Fruit fly (Drosophila melanogaster): ENCODE measurements around the gene CG15386.

CG15386 gene

DNA sequence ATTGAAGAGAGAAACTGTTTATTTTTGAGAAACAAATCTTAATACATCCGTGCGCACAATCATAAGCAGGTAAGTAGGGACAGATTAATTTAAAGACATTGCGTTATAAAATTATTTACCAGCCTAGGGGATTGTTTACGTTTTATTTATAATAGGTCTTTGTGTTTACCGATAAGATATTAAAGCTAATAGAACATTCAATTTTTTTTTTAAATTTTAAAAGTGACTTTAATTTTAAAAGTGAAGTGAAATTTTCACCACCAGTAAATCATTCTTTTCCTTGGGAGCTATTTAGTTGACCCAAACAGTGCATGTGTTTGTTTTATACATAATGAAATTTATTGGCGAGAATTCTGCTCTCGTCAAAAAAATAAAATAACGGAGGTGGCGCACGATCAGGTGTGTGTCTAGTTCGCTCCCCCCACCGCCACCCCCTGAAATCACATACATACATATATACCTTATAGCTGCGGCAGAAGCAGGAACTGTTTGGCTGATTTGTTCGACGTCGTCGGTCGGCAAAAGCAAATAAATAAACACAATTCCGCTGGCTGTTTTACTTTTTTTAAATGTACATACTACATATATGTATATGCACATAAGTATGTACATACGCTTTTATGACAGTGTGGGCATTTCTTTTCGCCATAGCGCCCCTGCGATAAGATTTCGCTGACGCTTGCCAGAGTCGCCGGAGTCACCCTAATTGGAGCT is 41.0 kb downstream of the CG15386 start (continued):
- TF ChIP-seq wdn (GFP tag; IDR thresholded peaks at IDR 0.05) (peak; percentile 43; the same call in 1 of the 2 replicates), B-H1 (GFP tag; IDR thresholded peaks at IDR 0.05) (no peak), CG14710 (tag; optimal IDR thresholded peaks at IDR 0.05) (no peak), usp (GFP tag; optimal IDR thresholded peaks at IDR 0.05) (no peak), BEAF-32 (GFP tag; optimal IDR thresholded peaks at IDR 0.05) (no peak), CG18764 (GFP tag; optimal IDR thresholded peaks at IDR 0.05) (no peak), CG1529 (GFP tag; optimal IDR thresholded peaks at IDR 0.05) (no peak), gcm (GFP tag; optimal IDR thresholded peaks at IDR 0.05) (no peak), Lim3 (GFP tag; IDR thresholded peaks at IDR 0.05) (no peak), mirr (GFP tag; optimal IDR thresholded peaks at IDR 0.05) (no peak), gem (tag; optimal IDR thresholded peaks at IDR 0.05) (peak; percentile 79), CG33213 (GFP tag; optimal IDR thresholded peaks at IDR 0.05) (no peak), jing (GFP tag; optimal IDR thresholded peaks at IDR 0.05) (no peak), CG12219 (GFP tag; optimal IDR thresholded peaks at IDR 0.05) (no peak), Sin3A (optimal IDR thresholded peaks at IDR 0.05) (no peak), ham (GFP tag; IDR thresholded peaks at IDR 0.05) (no peak), CG2202 (tag; optimal IDR thresholded peaks at IDR 0.05) (no peak), ase (GFP tag; IDR thresholded peaks at IDR 0.05) (0 out of 3 replicates have a peak, but pooled peaks have one; percentile 33), gcm2 (GFP tag; optimal IDR thresholded peaks at IDR 0.05) (no peak), CG3995 (GFP tag; optimal IDR thresholded peaks at IDR 0.05) (peak; percentile 58), pb (GFP tag; optimal IDR thresholded peaks at IDR 0.05) (no peak), zfh1 (GFP tag; IDR thresholded peaks at IDR 0.05) (no peak), CG10209 (GFP tag; optimal IDR thresholded peaks at IDR 0.05) (peak; percentile 36), gsb-n (tag; optimal IDR thresholded peaks at IDR 0.05) (no peak), NFAT (GFP tag; IDR thresholded peaks at IDR 0.05) (peak; percentile 62), H15 (GFP tag; IDR thresholded peaks at IDR 0.05) (no peak), CG12659 (GFP tag; optimal IDR thresholded peaks at IDR 0.05) (peak; percentile 67), CG4360 (GFP tag; IDR thresholded peaks at IDR 0.05) (no peak), Nf-YB (GFP tag; optimal IDR thresholded peaks at IDR 0.05) (peak; percentile 21), CG16863 (GFP tag; optimal IDR thresholded peaks at IDR 0.05) (no peak), Sox102F (GFP tag; optimal IDR thresholded peaks at IDR 0.05) (peak; percentile 50), hkb (optimal IDR thresholded peaks at IDR 0.05) (no peak), hkb (GFP tag; IDR thresholded peaks at IDR 0.05) (no peak), CG31224 (GFP tag; IDR thresholded peaks at IDR 0.05) (peak; percentile 50), ro (GFP tag; IDR thresholded peaks at IDR 0.05) (no peak), E2f2 (GFP tag; IDR thresholded peaks at IDR 0.05) (peak; percentile 37; the same call in 1 of the 2 replicates), Ada2b (GFP tag; IDR thresholded peaks at IDR 0.05) (peak; percentile 42; the same call in 1 of the 2 replicates), Camta (GFP tag; optimal IDR thresholded peaks at IDR 0.05) (no peak), CG34224 (GFP tag; IDR thresholded peaks at IDR 0.05; ENCODE audit: partially characterized antibody) (no peak), Atf3 (GFP tag; optimal IDR thresholded peaks at IDR 0.05) (no peak), CG15479 (GFP tag; optimal IDR thresholded peaks at IDR 0.05) (no peak), CG1233 (GFP tag; optimal IDR thresholded peaks at IDR 0.05) (no peak), h (optimal IDR thresholded peaks at IDR 0.05) (no peak), sug (tag; optimal IDR thresholded peaks at IDR 0.05) (peak; percentile 39), Oaz (GFP tag; IDR thresholded peaks at IDR 0.05) (no peak), Dbx (GFP tag; IDR thresholded peaks at IDR 0.05) (peak; percentile 65; the same call in 2 of the 3 replicates), HLH4C (GFP tag; IDR thresholded peaks at IDR 0.05; ENCODE audit: partially characterized antibody) (no peak), al (GFP tag; IDR thresholded peaks at IDR 0.05) (peak; percentile 64), Side (GFP tag; optimal IDR thresholded peaks at IDR 0.05) (no peak), CG12071 (GFP tag; optimal IDR thresholded peaks at IDR 0.05) (no peak), Neu2 (GFP tag; optimal IDR thresholded peaks at IDR 0.05; ENCODE audit: borderline replicate concordance) (no peak), CG6272 (GFP tag; IDR thresholded peaks at IDR 0.05) (peak; percentile 41; the same call in 1 of the 2 replicates)

Measured in whole organism, embryonic.